Worm (Caenorhabditis elegans): ENCODE measurements around the gene F58F6.5.

F58F6.5 gene

ce11 chrIV:1358109-1358508 lies 14.6 kb downstream of the F58F6.5 start:
- TF ChIP-seq klf-2 (GFP tag; conservative IDR thresholded peaks at IDR 0.05) (no peak), flt-1 (GFP tag; IDR thresholded peaks at IDR 0.05) (0 out of 2 replicates have a peak, but pooled peaks have one; percentile 43), med-1 (GFP tag; optimal IDR thresholded peaks at IDR 0.05; ENCODE audit: insufficient read depth) (no peak), ztf-29 (GFP tag; IDR thresholded peaks at IDR 0.05) (no peak), tab-1 (GFP tag; IDR thresholded peaks at IDR 0.05) (0 out of 2 replicates have a peak, but pooled peaks have one; percentile 20), ztf-23 (GFP tag; IDR thresholded peaks at IDR 0.05) (no peak), T22C8.4 (GFP tag; IDR thresholded peaks at IDR 0.05) (no peak), ref-1 (GFP tag; conservative IDR thresholded peaks at IDR 0.05) (no peak), cog-1 (tag; optimal IDR thresholded peaks at IDR 0.05) (no peak)

- TF ChIP-seq tab-1 (GFP tag; IDR thresholded peaks at IDR 0.05), result no peak
- no peak for TF ChIP-seq klf-2 (GFP tag; conservative IDR thresholded peaks at IDR 0.05)
- TF ChIP-seq ref-1 (GFP tag; conservative IDR thresholded peaks at IDR 0.05), result no peak
- no peak for TF ChIP-seq cog-1 (tag; optimal IDR thresholded peaks at IDR 0.05)
- no peak for TF ChIP-seq T22C8.4 (GFP tag; IDR thresholded peaks at IDR 0.05)
- TF ChIP-seq ztf-29 (GFP tag; IDR thresholded peaks at IDR 0.05), result no peak
Observed at ce11 chrIV:1359125-1359524, 15.6 kb downstream of the F58F6.5 start, which contains the start of gene col-105. col-105 (minus strand) TSS chrIV:1359225.

- no peak for TF ChIP-seq tab-1 (GFP tag; IDR thresholded peaks at IDR 0.05)
- no peak for TF ChIP-seq ref-1 (GFP tag; conservative IDR thresholded peaks at IDR 0.05)
- no peak for TF ChIP-seq med-1 (GFP tag; optimal IDR thresholded peaks at IDR 0.05; ENCODE audit: insufficient read depth)
- no peak for TF ChIP-seq klf-2 (GFP tag; conservative IDR thresholded peaks at IDR 0.05)
- no peak for TF ChIP-seq cog-1 (tag; optimal IDR thresholded peaks at IDR 0.05)
- TF ChIP-seq ztf-23 (GFP tag; IDR thresholded peaks at IDR 0.05), result no peak
- TF ChIP-seq T22C8.4 (GFP tag; IDR thresholded peaks at IDR 0.05), result no peak
- TF ChIP-seq ztf-29 (GFP tag; IDR thresholded peaks at IDR 0.05), result no peak
- no peak for TF ChIP-seq flt-1 (GFP tag; IDR thresholded peaks at IDR 0.05)
Observed at ce11 chrIV:1361616-1362228, 18.2 kb downstream of the F58F6.5 start.

- no peak for TF ChIP-seq med-1 (GFP tag; optimal IDR thresholded peaks at IDR 0.05; ENCODE audit: insufficient read depth)
- no peak for TF ChIP-seq klf-2 (GFP tag; conservative IDR thresholded peaks at IDR 0.05)
- TF ChIP-seq ztf-23 (GFP tag; IDR thresholded peaks at IDR 0.05), result no peak
- no peak for TF ChIP-seq T22C8.4 (GFP tag; IDR thresholded peaks at IDR 0.05)
- TF ChIP-seq cog-1 (tag; optimal IDR thresholded peaks at IDR 0.05), result no peak
- TF ChIP-seq tab-1 (GFP tag; IDR thresholded peaks at IDR 0.05), result no peak
- TF ChIP-seq ztf-29 (GFP tag; IDR thresholded peaks at IDR 0.05), result no peak
- TF ChIP-seq ref-1 (GFP tag; conservative IDR thresholded peaks at IDR 0.05), result no peak
- no peak for TF ChIP-seq flt-1 (GFP tag; IDR thresholded peaks at IDR 0.05)
Observed at ce11 chrIV:1365771-1366170, 22.3 kb downstream of the F58F6.5 start.

DNA sequence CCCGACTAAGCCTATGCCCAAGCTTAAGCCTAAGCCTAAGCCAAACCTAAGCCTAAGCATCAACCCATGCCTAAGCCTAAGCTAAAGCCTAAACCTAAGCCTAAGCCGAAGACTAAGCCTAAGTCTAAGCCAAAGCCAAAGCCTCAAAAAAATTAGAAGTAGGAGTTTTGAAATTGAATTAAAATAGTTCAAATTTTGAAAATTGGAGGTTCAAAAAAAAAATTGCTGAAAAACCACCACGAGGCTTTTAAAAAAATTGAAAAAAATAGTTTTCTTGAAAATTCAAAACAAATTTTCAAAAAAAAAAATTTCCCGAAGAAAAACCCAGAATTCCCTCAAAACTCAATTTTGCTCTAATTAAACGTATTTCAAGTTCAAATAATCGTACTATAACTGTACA lies 23.6 kb downstream of the F58F6.5 start:
- TF ChIP-seq ztf-23 (GFP tag; IDR thresholded peaks at IDR 0.05) (no peak), T22C8.4 (GFP tag; IDR thresholded peaks at IDR 0.05) (no peak), klf-2 (GFP tag; conservative IDR thresholded peaks at IDR 0.05) (no peak), tab-1 (GFP tag; IDR thresholded peaks at IDR 0.05) (no peak), flt-1 (GFP tag; IDR thresholded peaks at IDR 0.05) (no peak), ref-1 (GFP tag; conservative IDR thresholded peaks at IDR 0.05) (no peak), ztf-29 (GFP tag; IDR thresholded peaks at IDR 0.05) (no peak), cog-1 (tag; optimal IDR thresholded peaks at IDR 0.05) (no peak), med-1 (GFP tag; optimal IDR thresholded peaks at IDR 0.05; ENCODE audit: insufficient read depth) (no peak)

- TF ChIP-seq klf-2 (GFP tag; conservative IDR thresholded peaks at IDR 0.05), result no peak
- no peak for TF ChIP-seq tab-1 (GFP tag; IDR thresholded peaks at IDR 0.05)
- no peak for TF ChIP-seq flt-1 (GFP tag; IDR thresholded peaks at IDR 0.05)
- TF ChIP-seq med-1 (GFP tag; optimal IDR thresholded peaks at IDR 0.05; ENCODE audit: insufficient read depth), result no peak
- TF ChIP-seq T22C8.4 (GFP tag; IDR thresholded peaks at IDR 0.05), result no peak
- TF ChIP-seq ztf-23 (GFP tag; IDR thresholded peaks at IDR 0.05), result no peak
- no peak for TF ChIP-seq ztf-29 (GFP tag; IDR thresholded peaks at IDR 0.05)
- TF ChIP-seq cog-1 (tag; optimal IDR thresholded peaks at IDR 0.05), result no peak
- TF ChIP-seq ref-1 (GFP tag; conservative IDR thresholded peaks at IDR 0.05), result no peak
Observed at ce11 chrIV:1371300-1371699, 27.8 kb downstream of the F58F6.5 start.

DNA sequence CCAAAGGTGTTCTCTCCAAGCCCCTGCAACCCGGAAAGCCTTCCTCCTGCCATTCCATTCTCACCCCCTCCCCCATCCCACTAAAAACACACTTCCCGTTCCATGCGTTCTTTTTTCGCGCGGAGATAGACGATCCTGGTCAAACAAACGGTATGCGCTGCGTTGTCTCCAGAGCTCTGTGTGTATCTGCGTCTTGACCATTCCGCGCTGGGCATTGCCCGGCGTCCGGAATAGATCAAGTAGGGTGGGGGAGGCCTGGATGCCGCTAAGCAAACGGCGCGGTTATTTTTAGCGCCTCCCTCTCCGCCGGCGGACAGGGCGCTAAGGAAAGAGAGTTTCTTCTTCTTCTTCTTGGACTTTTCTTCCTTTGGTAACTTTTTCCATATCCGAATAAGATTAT lies 31.8 kb downstream of the F58F6.5 start:
- TF ChIP-seq flt-1 (GFP tag; IDR thresholded peaks at IDR 0.05), result no peak
- TF ChIP-seq ztf-23 (GFP tag; IDR thresholded peaks at IDR 0.05), result no peak
- TF ChIP-seq ztf-29 (GFP tag; IDR thresholded peaks at IDR 0.05), result no peak
- no peak for TF ChIP-seq cog-1 (tag; optimal IDR thresholded peaks at IDR 0.05)
- TF ChIP-seq T22C8.4 (GFP tag; IDR thresholded peaks at IDR 0.05), result no peak
- no peak for TF ChIP-seq klf-2 (GFP tag; conservative IDR thresholded peaks at IDR 0.05)
- no peak for TF ChIP-seq med-1 (GFP tag; optimal IDR thresholded peaks at IDR 0.05; ENCODE audit: insufficient read depth)
- no peak for TF ChIP-seq tab-1 (GFP tag; IDR thresholded peaks at IDR 0.05)
- no peak for TF ChIP-seq ref-1 (GFP tag; conservative IDR thresholded peaks at IDR 0.05)

- TF ChIP-seq tab-1 (GFP tag; IDR thresholded peaks at IDR 0.05) (peak; percentile 48; the same call in 1 of the 2 replicates), flt-1 (GFP tag; IDR thresholded peaks at IDR 0.05) (peak; percentile 37; the same call in 1 of the 2 replicates), cog-1 (tag; optimal IDR thresholded peaks at IDR 0.05) (no peak), klf-2 (GFP tag; conservative IDR thresholded peaks at IDR 0.05) (no peak), ref-1 (GFP tag; conservative IDR thresholded peaks at IDR 0.05) (no peak), med-1 (GFP tag; optimal IDR thresholded peaks at IDR 0.05; ENCODE audit: insufficient read depth) (no peak), ztf-23 (GFP tag; IDR thresholded peaks at IDR 0.05) (no peak), T22C8.4 (GFP tag; IDR thresholded peaks at IDR 0.05) (0 out of 2 replicates have a peak, but pooled peaks have one; percentile 10), ztf-29 (GFP tag; IDR thresholded peaks at IDR 0.05) (no peak)
Observed at ce11 chrIV:1377699-1378098, 34.2 kb downstream of the F58F6.5 start.

DNA sequence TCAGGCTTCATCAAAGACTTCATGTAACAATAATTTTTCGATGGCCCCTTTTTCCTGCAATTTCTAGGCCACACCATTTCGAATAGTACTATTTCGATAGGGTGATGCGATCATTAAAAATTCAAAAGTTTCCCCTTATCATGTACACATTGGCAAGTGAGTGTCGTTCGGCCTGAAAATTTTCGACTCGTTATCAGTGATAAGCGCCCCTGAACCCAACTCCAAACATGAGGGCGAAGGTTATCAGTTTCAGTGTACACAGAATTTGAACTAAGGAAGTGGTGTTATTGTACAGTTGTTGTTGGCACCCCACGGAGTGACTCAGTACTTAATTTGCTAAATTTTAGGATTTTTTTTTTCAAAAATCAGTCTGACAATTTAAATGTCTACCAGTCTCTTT lies 35.5 kb downstream of the F58F6.5 start:
- TF ChIP-seq T22C8.4 (GFP tag; IDR thresholded peaks at IDR 0.05), result no peak
- TF ChIP-seq ztf-23 (GFP tag; IDR thresholded peaks at IDR 0.05), result no peak
- no peak for TF ChIP-seq ztf-29 (GFP tag; IDR thresholded peaks at IDR 0.05)
- TF ChIP-seq klf-2 (GFP tag; conservative IDR thresholded peaks at IDR 0.05), result no peak
- no peak for TF ChIP-seq cog-1 (tag; optimal IDR thresholded peaks at IDR 0.05)
- no peak for TF ChIP-seq med-1 (GFP tag; optimal IDR thresholded peaks at IDR 0.05; ENCODE audit: insufficient read depth)
- TF ChIP-seq ref-1 (GFP tag; conservative IDR thresholded peaks at IDR 0.05), result no peak
- no peak for TF ChIP-seq flt-1 (GFP tag; IDR thresholded peaks at IDR 0.05)
- no peak for TF ChIP-seq tab-1 (GFP tag; IDR thresholded peaks at IDR 0.05)
